Fruit fly (Drosophila melanogaster): ENCODE measurements around the gene CG11755.

CG11755 gene

dm6 chr3R:8722962-8723548 is 46.3 kb downstream of the CG11755 start, which contains the start of gene nom (continued):
- no peak for TF ChIP-seq cato (GFP tag; optimal IDR thresholded peaks at IDR 0.05; ENCODE audit: borderline replicate concordance)
- peak; percentile 35 for TF ChIP-seq phol (tag; optimal IDR thresholded peaks at IDR 0.05)
- TF ChIP-seq MBD-R2 (GFP tag; IDR thresholded peaks at IDR 0.05), result peak; percentile 80
- TF ChIP-seq CG7271 (tag; optimal IDR thresholded peaks at IDR 0.05), result no peak
- no peak for TF ChIP-seq CG16779 (GFP tag; IDR thresholded peaks at IDR 0.05)
- peak; percentile 41 for TF ChIP-seq MESR4 (GFP tag; optimal IDR thresholded peaks at IDR 0.05)
- TF ChIP-seq CG8478 (optimal IDR thresholded peaks at IDR 0.05), result no peak
- peak; percentile 29 for TF ChIP-seq CG18011 (GFP tag; optimal IDR thresholded peaks at IDR 0.05)
- TF ChIP-seq dmrt11E (tag; optimal IDR thresholded peaks at IDR 0.05), result no peak
- peak in 1 of 2 experiments; percentile 49 for TF ChIP-seq Pdp1 (GFP tag; optimal IDR thresholded peaks at IDR 0.05)
- TF ChIP-seq CG10321 (GFP tag; IDR thresholded peaks at IDR 0.05), result no peak
- TF ChIP-seq E2f2 (GFP tag; IDR thresholded peaks at IDR 0.05), result peak; percentile 89
- no peak for TF ChIP-seq CG6654 (GFP tag; optimal IDR thresholded peaks at IDR 0.05)

dm6 chr3R:8725179-8725578 is 48.5 kb downstream of the CG11755 start, which contains the start of gene ouib:
ouib (plus strand) TSS chr3R:8725479.
- TF ChIP-seq D19B (GFP tag; optimal IDR thresholded peaks at IDR 0.05), result no peak
- no peak for TF ChIP-seq CG10321 (GFP tag; IDR thresholded peaks at IDR 0.05)
- no peak for TF ChIP-seq CG2202 (tag; optimal IDR thresholded peaks at IDR 0.05)
- no peak for TF ChIP-seq hb (GFP tag; IDR thresholded peaks at IDR 0.05; ENCODE audit: partially characterized antibody)
- TF ChIP-seq CG18262 (tag; optimal IDR thresholded peaks at IDR 0.05), result no peak
- TF ChIP-seq abd-A (tag; optimal IDR thresholded peaks at IDR 0.05), result no peak
- no peak for TF ChIP-seq CG13624 (GFP tag; optimal IDR thresholded peaks at IDR 0.05)
- no peak for TF ChIP-seq CG7357 (GFP tag; IDR thresholded peaks at IDR 0.05)
- TF ChIP-seq CG17328 (GFP tag; IDR thresholded peaks at IDR 0.05), result no peak
- no peak for TF ChIP-seq Xbp1 (GFP tag; optimal IDR thresholded peaks at IDR 0.05)
- no peak for TF ChIP-seq HHEX (GFP tag; optimal IDR thresholded peaks at IDR 0.05)
- TF ChIP-seq pnt (GFP tag; optimal IDR thresholded peaks at IDR 0.05), result no peak
- no peak for TF ChIP-seq BtbVII (GFP tag; optimal IDR thresholded peaks at IDR 0.05)
- no peak for TF ChIP-seq CTCF (GFP tag; optimal IDR thresholded peaks at IDR 0.05)
- TF ChIP-seq chm (GFP tag; IDR thresholded peaks at IDR 0.05), result no peak
- TF ChIP-seq CG12104 (GFP tag; optimal IDR thresholded peaks at IDR 0.05), result no peak
- no peak for TF ChIP-seq CG9797 (GFP tag; optimal IDR thresholded peaks at IDR 0.05)
- no peak for TF ChIP-seq dm (GFP tag; optimal IDR thresholded peaks at IDR 0.05)

- TF ChIP-seq cato (GFP tag; optimal IDR thresholded peaks at IDR 0.05; ENCODE audit: borderline replicate concordance), result no peak
- TF ChIP-seq odd (GFP tag; optimal IDR thresholded peaks at IDR 0.05), result no peak
- TF ChIP-seq tll (GFP tag; optimal IDR thresholded peaks at IDR 0.05), result no peak
- peak; percentile 93 for TF ChIP-seq Myb (GFP tag; optimal IDR thresholded peaks at IDR 0.05)
- TF ChIP-seq E2f2 (GFP tag; IDR thresholded peaks at IDR 0.05), result peak; percentile 68
- no peak for TF ChIP-seq sens-2 (GFP tag; IDR thresholded peaks at IDR 0.05)
- TF ChIP-seq CG4617 (GFP tag; optimal IDR thresholded peaks at IDR 0.05; ENCODE audit: borderline replicate concordance), result peak; percentile 62
- TF ChIP-seq sens (GFP tag), result peak; percentile 47
- no peak for TF ChIP-seq HLHmδ (GFP tag; optimal IDR thresholded peaks at IDR 0.05)
- TF ChIP-seq fd96Cb (tag; optimal IDR thresholded peaks at IDR 0.05), result no peak
- no peak for TF ChIP-seq ara (GFP tag; IDR thresholded peaks at IDR 0.05)
- TF ChIP-seq Bgb (GFP tag; IDR thresholded peaks at IDR 0.05; ENCODE audit: partially characterized antibody), result 0 out of 2 replicates have a peak, but pooled peaks have one; percentile 6
- TF ChIP-seq CG3838 (GFP tag; optimal IDR thresholded peaks at IDR 0.05), result no peak
- peak; percentile 35 for TF ChIP-seq Ets97D (GFP tag; optimal IDR thresholded peaks at IDR 0.05)
- TF ChIP-seq fd102C (GFP tag; optimal IDR thresholded peaks at IDR 0.05), result no peak
- no peak for TF ChIP-seq CG3281 (GFP tag; optimal IDR thresholded peaks at IDR 0.05)
- TF ChIP-seq sisA (GFP tag; IDR thresholded peaks at IDR 0.05), result no peak
- TF ChIP-seq Usf (GFP tag; optimal IDR thresholded peaks at IDR 0.05), result no peak
- no peak for TF ChIP-seq mirr (GFP tag; optimal IDR thresholded peaks at IDR 0.05)
- TF ChIP-seq Ets65A (GFP tag), result peak; percentile 24
- TF ChIP-seq CG2120 (GFP tag; optimal IDR thresholded peaks at IDR 0.05), result peak; percentile 6
- TF ChIP-seq fu2 (GFP tag; optimal IDR thresholded peaks at IDR 0.05), result no peak
These were observed 49.9 kb downstream of the CG11755 start, which contains the start of gene CG8159 for dm6 chr3R:8726632-8727031. CG8159 (plus strand) TSS chr3R:8726854.

All from whole organism, embryonic.